Fruit fly (Drosophila melanogaster): Measurements from ENCODE around the gene Irbp18.

- TF ChIP-seq psq (optimal IDR thresholded peaks at IDR 0.05) (no peak), h (optimal IDR thresholded peaks at IDR 0.05) (no peak)
Observed at dm6 chr3L:11070372-11070854, 27.6 kb downstream of the Irbp18 start, which contains the start of gene Mocs1.
